Fruit fly (Drosophila melanogaster) whole organism, embryonic: ENCODE measurements around the gene CG31087.

Experiments used
- BtbVII ChIP-seq: fragments of 200-800 bp; sonication (Bioruptor generic); optimal IDR thresholded peaks from 3 replicates; lab custom pipeline; 2017; ENCODE audit warnings: missing biosample characterization, mild to moderate bottlenecking, missing genetic modification characterization
- C15 ChIP-seq: fragments of 200-800 bp; sonication (Bioruptor generic); IDR thresholded peaks from 3 replicates; pipeline ENCODE4 v1.3.6; 2022; ENCODE audit warnings: missing biosample characterization, missing genetic modification characterization
- CG11247 ChIP-seq: fragments of 200-800 bp; sonication (Bioruptor generic); IDR thresholded peaks from 2 replicates; pipeline ENCODE4 v1.3.6; 2022; ENCODE audit warnings: missing biosample characterization, missing genetic modification characterization
- CG15514 ChIP-seq: fragments of 200-800 bp; sonication (Bioruptor generic); optimal IDR thresholded peaks from 3 replicates; lab custom pipeline; 2017; ENCODE audit warnings: missing biosample characterization, missing genetic modification characterization, mild to moderate bottlenecking, moderate library complexity, missing genetic modification reagents
- CG2116 ChIP-seq: fragments of 200-800 bp; sonication (Bioruptor generic); optimal IDR thresholded peaks from 3 replicates; lab custom pipeline; 2018; ENCODE audit warnings: missing biosample characterization, mild to moderate bottlenecking, missing genetic modification characterization
- CG3407 ChIP-seq: fragments of 200-800 bp; sonication (Bioruptor generic); optimal IDR thresholded peaks from 2 replicates; lab custom pipeline; 2018; ENCODE audit warnings: missing biosample characterization, mild to moderate bottlenecking, missing genetic modification characterization
- CG3838 ChIP-seq: fragments of 200-800 bp; sonication (Bioruptor generic); optimal IDR thresholded peaks from 3 replicates; lab custom pipeline; 2016; ENCODE audit warnings: missing biosample characterization, missing genetic modification characterization
- CG4328 ChIP-seq: fragments of 200-800 bp; sonication (Bioruptor generic); optimal IDR thresholded peaks from 3 replicates; lab custom pipeline; 2017; ENCODE audit warnings: missing biosample characterization, missing genetic modification reagents, missing genetic modification characterization
- CG4854 ChIP-seq: fragments of 200-800 bp; sonication (Bioruptor generic); optimal IDR thresholded peaks from 2 replicates; lab custom pipeline; 2016; ENCODE audit warnings: missing biosample characterization, missing genetic modification characterization, inconsistent platforms
- CG6175 ChIP-seq: fragments of 200-800 bp; sonication (Bioruptor generic); IDR thresholded peaks from 3 replicates; pipeline ENCODE4 v1.3.6; 2022; ENCODE audit warnings: missing biosample characterization, missing genetic modification characterization
- CG6854 ChIP-seq: fragments of 200-800 bp; sonication (Bioruptor generic); optimal IDR thresholded peaks from 3 replicates; lab custom pipeline; 2017; ENCODE audit warnings: missing biosample characterization, mild to moderate bottlenecking, missing genetic modification characterization
- CG7745 ChIP-seq: fragments of 200-800 bp; sonication (Bioruptor generic); optimal IDR thresholded peaks from 2 replicates; lab custom pipeline; 2018; ENCODE audit warnings: missing biosample characterization, mild to moderate bottlenecking, missing genetic modification characterization, moderate library complexity
- CG8281 ChIP-seq: fragments of 200-800 bp; sonication (Bioruptor generic); optimal IDR thresholded peaks from 2 replicates; lab custom pipeline; 2018; ENCODE audit warnings: missing biosample characterization, mild to moderate bottlenecking, missing genetic modification characterization, moderate library complexity
- CG8290 ChIP-seq, 3 experiments: fragments of 200-800 bp; sonication (Bioruptor generic); optimal IDR thresholded peaks; 2 replicates each; lab custom pipeline; 2016 to 2019; ENCODE audit warnings: missing biosample characterization in 3 of 3, missing genetic modification characterization in 3 of 3, mild to moderate bottlenecking in 2 of 3, moderate library complexity in 1 of 3
- CG8388 ChIP-seq: fragments of 200-800 bp; sonication (Bioruptor generic); optimal IDR thresholded peaks from 2 replicates; lab custom pipeline; 2019; ENCODE audit warnings: missing biosample characterization, mild to moderate bottlenecking, missing genetic modification characterization, moderate library complexity
- CG9876 ChIP-seq: fragments of 200-800 bp; sonication (Bioruptor generic); optimal IDR thresholded peaks from 2 replicates; lab custom pipeline; 2016; ENCODE audit warnings: missing biosample characterization, missing genetic modification characterization
- Elba2 ChIP-seq: fragments of 200-800 bp; sonication (Bioruptor generic); optimal IDR thresholded peaks from 3 replicates; lab custom pipeline; 2016; ENCODE audit warnings: missing biosample characterization, missing genetic modification characterization
- Fer2 ChIP-seq: fragments of 200-800 bp; sonication (Bioruptor generic); optimal IDR thresholded peaks from 2 replicates; lab custom pipeline; 2018; ENCODE audit warnings: missing biosample characterization, mild to moderate bottlenecking, missing genetic modification characterization, moderate library complexity
- Hey ChIP-seq: fragments of 200-800 bp; sonication (Bioruptor generic); optimal IDR thresholded peaks from 3 replicates; lab custom pipeline; 2018; ENCODE audit warnings: missing biosample characterization, mild to moderate bottlenecking, missing genetic modification characterization
- Hr78 ChIP-seq, 2 experiments: fragments of 200-800 bp in 1 of 2; fragments of >200 bp in 1 of 2; sonication (Bioruptor generic) in 1 of 2; optimal IDR thresholded peaks; 2 replicates each; lab custom pipeline; 2017 to 2019; ENCODE audit warnings: missing biosample characterization in 2 of 2, missing genetic modification characterization in 2 of 2, mild to moderate bottlenecking in 1 of 2, moderate library complexity in 1 of 2
- Mrtf ChIP-seq: fragments of 200-800 bp; sonication (Bioruptor generic); IDR thresholded peaks from 3 replicates; pipeline ENCODE4 v1.3.6; 2022; ENCODE audit warnings: missing biosample characterization, missing genetic modification characterization
- NC2α ChIP-seq: fragments of 200-800 bp; sonication (Bioruptor generic); optimal IDR thresholded peaks from 2 replicates; lab custom pipeline; 2016; ENCODE audit warnings: missing biosample characterization, missing genetic modification characterization
- Oli ChIP-seq: fragments of 200-800 bp; sonication (Bioruptor generic); optimal IDR thresholded peaks from 2 replicates; lab custom pipeline; 2018; ENCODE audit warnings: missing biosample characterization, mild to moderate bottlenecking, missing genetic modification characterization, moderate library complexity
- Ravus ChIP-seq: fragments of 200-800 bp; sonication (Bioruptor generic); IDR thresholded peaks from 2 replicates; pipeline ENCODE4 v1.3.6; 2022; ENCODE audit warnings: missing biosample characterization, missing genetic modification characterization
- Rfx ChIP-seq: fragments of 200-800 bp; sonication (Bioruptor generic); IDR thresholded peaks from 2 replicates; pipeline ENCODE4 v1.3.6; 2022; ENCODE audit warnings: missing biosample characterization, missing genetic modification characterization
- Sox100B ChIP-seq: fragments of 200-800 bp; sonication (Bioruptor generic); optimal IDR thresholded peaks from 3 replicates; lab custom pipeline; 2018; ENCODE audit warnings: missing biosample characterization, mild to moderate bottlenecking, missing genetic modification characterization
- Trl ChIP-seq, 3 experiments: fragments of >200 bp in 2 of 3; fragments of 200-800 bp in 1 of 3; sonication (Bioruptor generic) in 1 of 3; optimal IDR thresholded peaks; 2 replicates in 1 of 3; 3 replicates in 2 of 3; lab custom pipeline; 2016 to 2017; ENCODE audit warnings: missing biosample characterization in 1 of 3, missing genetic modification characterization in 1 of 3
- ab ChIP-seq: fragments of 200-800 bp; sonication (Bioruptor generic); optimal IDR thresholded peaks from 2 replicates; lab custom pipeline; 2016; ENCODE audit warnings: missing biosample characterization, missing genetic modification characterization
- crp ChIP-seq, 2 experiments: fragments of 200-800 bp; sonication (Bioruptor generic); optimal IDR thresholded peaks; 2 replicates in 1 of 2; 3 replicates in 1 of 2; lab custom pipeline; 2017; ENCODE audit warnings: missing biosample characterization in 2 of 2, missing genetic modification characterization in 2 of 2, mild to moderate bottlenecking in 1 of 2, moderate library complexity in 1 of 2
- cwo ChIP-seq: fragments of 200-800 bp; sonication (Bioruptor generic); optimal IDR thresholded peaks from 3 replicates; lab custom pipeline; 2017; ENCODE audit warnings: missing biosample characterization, missing genetic modification characterization, mild to moderate bottlenecking, moderate library complexity, missing genetic modification reagents
- danr ChIP-seq: fragments of 200-800 bp; sonication (Bioruptor generic); IDR thresholded peaks from 2 replicates; pipeline ENCODE4 v1.3.6; 2022; ENCODE audit warnings: missing biosample characterization, missing genetic modification characterization
- dmrt99B ChIP-seq: fragments of 200-800 bp; sonication (Bioruptor generic); optimal IDR thresholded peaks from 2 replicates; lab custom pipeline; 2018; ENCODE audit warnings: missing biosample characterization, mild to moderate bottlenecking, missing genetic modification characterization, moderate library complexity
- exex ChIP-seq: fragments of 200-800 bp; sonication (Bioruptor generic); optimal IDR thresholded peaks from 4 replicates; lab custom pipeline; 2018; ENCODE audit warnings: missing biosample characterization, mild to moderate bottlenecking, missing genetic modification characterization, moderate library complexity
- fd96Cb ChIP-seq: fragments of 200-800 bp; sonication (Bioruptor generic); optimal IDR thresholded peaks from 2 replicates; lab custom pipeline; 2018; ENCODE audit warnings: missing biosample characterization, mild to moderate bottlenecking, missing genetic modification characterization, moderate library complexity
- hkb ChIP-seq, 2 experiments: fragments of 200-800 bp in 1 of 2; fragments of >200 bp in 1 of 2; sonication (Bioruptor generic) in 1 of 2; IDR thresholded peaks in 1 of 2; optimal IDR thresholded peaks in 1 of 2; 2 replicates each; pipeline versions ENCODE4 v1.3.6 to Lab custom; 2017 to 2022; ENCODE audit warnings: missing biosample characterization in 1 of 2, missing genetic modification characterization in 1 of 2
- jing ChIP-seq: fragments of 200-800 bp; sonication (Bioruptor generic); optimal IDR thresholded peaks from 2 replicates; lab custom pipeline; 2018; ENCODE audit warnings: missing biosample characterization, mild to moderate bottlenecking, missing genetic modification characterization
- lmd ChIP-seq: fragments of 200-800 bp; sonication (Bioruptor generic); IDR thresholded peaks from 2 replicates; pipeline ENCODE4 v1.3.6; 2022; ENCODE audit warnings: missing biosample characterization, missing genetic modification characterization
- lola ChIP-seq, 3 experiments: fragments of >200 bp in 2 of 3; fragments of 200-800 bp in 1 of 3; sonication (Bioruptor generic) in 1 of 3; optimal IDR thresholded peaks; 2 replicates each; lab custom pipeline; 2017 to 2019; ENCODE audit warnings: missing biosample characterization in 3 of 3, missing genetic modification characterization in 3 of 3, mild to moderate bottlenecking in 1 of 3, moderate library complexity in 1 of 3
- mirr ChIP-seq: fragments of 200-800 bp; sonication (Bioruptor generic); optimal IDR thresholded peaks from 3 replicates; lab custom pipeline; 2018; ENCODE audit warnings: missing biosample characterization, mild to moderate bottlenecking, missing genetic modification characterization
- mld ChIP-seq: fragments of 200-800 bp; sonication (Bioruptor generic); IDR thresholded peaks from 3 replicates; pipeline ENCODE4 v1.3.6; 2022; ENCODE audit warnings: missing biosample characterization, missing genetic modification characterization; ENCODE audit not compliant: partially characterized antibody
- pros ChIP-seq: fragments of 200-800 bp; sonication (Bioruptor generic); optimal IDR thresholded peaks from 3 replicates; lab custom pipeline; 2019; ENCODE audit warnings: missing biosample characterization, mild to moderate bottlenecking, missing genetic modification characterization, moderate library complexity
- sd ChIP-seq: fragments of 200-800 bp; sonication (Bioruptor generic); optimal IDR thresholded peaks from 3 replicates; lab custom pipeline; 2018; ENCODE audit warnings: missing biosample characterization, mild to moderate bottlenecking, missing genetic modification characterization, moderate library complexity
- sens ChIP-seq: fragments of 200-800 bp; sonication (Bioruptor generic); peaks from one replicate; lab custom pipeline; 2016; ENCODE audit warnings: missing biosample characterization, missing genetic modification characterization
- sug ChIP-seq: fragments of 200-800 bp; optimal IDR thresholded peaks from 2 replicates; lab custom pipeline; 2019; ENCODE audit warnings: missing biosample characterization, mild to moderate bottlenecking, missing genetic modification characterization, moderate library complexity
- tna ChIP-seq: fragments of 200-800 bp; sonication (Bioruptor generic); IDR thresholded peaks from 2 replicates; pipeline ENCODE4 v1.3.6; 2022; ENCODE audit warnings: missing biosample characterization, missing genetic modification characterization; ENCODE audit not compliant: partially characterized antibody
- twi ChIP-seq: fragments of 200-800 bp; optimal IDR thresholded peaks from 2 replicates; lab custom pipeline; 2019; ENCODE audit warnings: missing biosample characterization, mild to moderate bottlenecking, missing genetic modification characterization, moderate library complexity
- wdn ChIP-seq: fragments of 200-800 bp; sonication (Bioruptor generic); IDR thresholded peaks from 2 replicates; pipeline ENCODE4 v1.3.6; 2022; ENCODE audit warnings: missing biosample characterization, missing genetic modification characterization
- zen ChIP-seq: fragments of 200-800 bp; sonication (Bioruptor generic); optimal IDR thresholded peaks from 3 replicates; lab custom pipeline; 2018; ENCODE audit warnings: missing biosample characterization, mild to moderate bottlenecking, missing genetic modification characterization, moderate library complexity

CG31087 gene

DNA sequence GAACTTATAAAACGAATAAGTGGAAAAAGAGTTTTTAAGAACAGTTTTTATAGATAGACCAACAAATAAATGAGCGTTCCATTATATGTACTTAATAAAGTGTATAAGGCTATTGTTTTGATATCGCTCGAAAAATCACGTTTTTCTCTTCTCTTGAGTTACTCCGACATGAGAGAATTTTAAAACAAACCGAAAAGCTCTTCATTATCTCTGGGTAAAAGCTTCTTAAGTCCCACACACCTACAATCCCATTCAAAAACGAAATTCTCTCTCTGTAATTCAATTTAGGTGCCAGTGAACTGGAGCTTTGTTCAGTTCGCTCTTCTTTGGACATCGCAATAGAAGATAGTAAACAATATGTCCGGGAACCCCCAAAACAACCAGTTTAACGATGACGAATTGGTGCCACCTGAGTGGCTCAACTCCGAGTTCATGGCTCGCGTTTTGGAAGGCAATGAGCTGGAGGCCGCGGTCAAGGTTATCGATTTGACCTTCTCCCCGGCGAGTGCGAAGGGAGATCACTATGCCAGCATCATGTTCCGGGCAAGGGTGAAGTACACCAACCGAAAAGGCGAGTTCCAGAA is 9.7 kb downstream of the CG31087 start, which contains the start of gene CG31436 (continued):
- no peak for TF ChIP-seq lmd (GFP tag; lab: Robert Waterston, UW)
- no peak for TF ChIP-seq tna (GFP tag; lab: Robert Waterston, UW)
- TF ChIP-seq CG4328 (GFP tag; lab: Kevin White, UChicago) = no peak
- no peak for TF ChIP-seq danr
- TF ChIP-seq CG9876 = no peak
- no peak for TF ChIP-seq Fer2 (tag; lab: Kevin White, UChicago)
- no peak for TF ChIP-seq CG4854 (GFP tag; lab: Kevin White, UChicago)
- TF ChIP-seq cwo (GFP tag; lab: Kevin White, UChicago) = no peak
- TF ChIP-seq Ravus (GFP tag; lab: Robert Waterston, UW) = no peak
- no peak for TF ChIP-seq hkb (optimal IDR thresholded peaks at IDR 0.05; lab: Kevin White, UChicago)
- TF ChIP-seq hkb (GFP tag; IDR thresholded peaks at IDR 0.05; lab: Robert Waterston, UW) = no peak
- TF ChIP-seq CG11247 (GFP tag; lab: Robert Waterston, UW) = no peak
- peak; percentile 12 for TF ChIP-seq CG15514 (GFP tag; lab: Kevin White, UChicago)
- TF ChIP-seq jing (GFP tag; lab: Kevin White, UChicago) = no peak
- no peak for TF ChIP-seq fd96Cb (tag; lab: Kevin White, UChicago)
- TF ChIP-seq zen (tag; lab: Kevin White, UChicago) = no peak
- no peak for TF ChIP-seq CG7745
- TF ChIP-seq lola (GFP tag; optimal IDR thresholded peaks at IDR 0.05; lab: Kevin White, UChicago) = no peak
- no peak for TF ChIP-seq CG3407 (GFP tag; lab: Kevin White, UChicago)
- TF ChIP-seq Elba2 (GFP tag; lab: Kevin White, UChicago) = no peak
- no peak for TF ChIP-seq CG8281 (tag; lab: Kevin White, UChicago)
- TF ChIP-seq Sox100B = no peak
- no peak for TF ChIP-seq CG3838 (GFP tag; lab: Kevin White, UChicago)
- no peak for TF ChIP-seq Rfx (GFP tag; lab: Robert Waterston, UW)
- no peak for TF ChIP-seq ab
- no peak for TF ChIP-seq Mrtf (GFP tag; lab: Robert Waterston, UW)
- TF ChIP-seq NC2α (GFP tag; lab: Kevin White, UChicago) = no peak
- no peak for TF ChIP-seq CG8388 (GFP tag; lab: Kevin White, UChicago)
- no peak for TF ChIP-seq CG6854 (GFP tag; lab: Kevin White, UChicago)
- no peak for TF ChIP-seq CG8290 (GFP tag; optimal IDR thresholded peaks at IDR 0.05; lab: Kevin White, UChicago)
- TF ChIP-seq CG8290 (tag; optimal IDR thresholded peaks at IDR 0.05; lab: Kevin White, UChicago) = peak in 1 of 2 experiments; percentile 11
- no peak for TF ChIP-seq CG2116
- TF ChIP-seq sens (GFP tag; lab: Kevin White, UChicago) = no peak
- TF ChIP-seq exex (tag; lab: Kevin White, UChicago) = peak; percentile 42
- peak; percentile 35 for TF ChIP-seq sd (tag; lab: Kevin White, UChicago)
- peak; percentile 47 for TF ChIP-seq sug (tag; lab: Kevin White, UChicago)
- TF ChIP-seq mirr (GFP tag; lab: Kevin White, UChicago) = peak; percentile 30
- TF ChIP-seq twi (tag; lab: Kevin White, UChicago) = no peak
- no peak for TF ChIP-seq Oli (tag; lab: Kevin White, UChicago)
- TF ChIP-seq wdn = no peak
- TF ChIP-seq pros (GFP tag; lab: Kevin White, UChicago) = no peak
- TF ChIP-seq mld (GFP tag; lab: Robert Waterston, UW) = no peak
- no peak for TF ChIP-seq BtbVII (GFP tag; lab: Kevin White, UChicago)
- TF ChIP-seq Trl (optimal IDR thresholded peaks at IDR 0.05; lab: Kevin White, UChicago) = peak; percentile 44 to 82
- TF ChIP-seq Trl (GFP tag; optimal IDR thresholded peaks at IDR 0.05; lab: Kevin White, UChicago) = no peak
- TF ChIP-seq crp (GFP tag; optimal IDR thresholded peaks at IDR 0.05; lab: Kevin White, UChicago) = no peak
- no peak for TF ChIP-seq C15 (GFP tag; lab: Robert Waterston, UW)
- TF ChIP-seq Hr78 (GFP tag; optimal IDR thresholded peaks at IDR 0.05; lab: Kevin White, UChicago) = peak in 1 of 2 experiments; percentile 82
- no peak for TF ChIP-seq Hey (tag; lab: Kevin White, UChicago)
- no peak for TF ChIP-seq dmrt99B (tag; lab: Kevin White, UChicago)
- no peak for TF ChIP-seq CG6175
